Fruit fly (Drosophila melanogaster) whole organism, adult: ENCODE measurements around the gene CG42724.

Experiments
- CG14711 ChIP-seq: fragments of 200-800 bp; sonication (Bioruptor generic); optimal IDR thresholded peaks from 2 replicates; lab custom pipeline; 2018; ENCODE audit warnings: missing biosample characterization, mild to moderate bottlenecking, missing genetic modification characterization, moderate library complexity
- CG1620 ChIP-seq: fragments of 200-800 bp; sonication (Bioruptor generic); optimal IDR thresholded peaks from 2 replicates; lab custom pipeline; 2016; ENCODE audit warnings: missing biosample characterization, missing genetic modification characterization
- CG5204 ChIP-seq: fragments of 200-800 bp; sonication (Bioruptor generic); optimal IDR thresholded peaks from 2 replicates; lab custom pipeline; 2016; ENCODE audit warnings: missing biosample characterization, missing genetic modification characterization
- CG7045 ChIP-seq: fragments of 200-800 bp; sonication (Bioruptor generic); optimal IDR thresholded peaks from 2 replicates; lab custom pipeline; 2017; ENCODE audit warnings: missing biosample characterization, mild to moderate bottlenecking, missing genetic modification characterization
- CG7101 ChIP-seq: fragments of 200-800 bp; sonication (Bioruptor generic); optimal IDR thresholded peaks from 2 replicates; lab custom pipeline; 2018; ENCODE audit warnings: missing biosample characterization, mild to moderate bottlenecking, missing genetic modification characterization, moderate library complexity
- Clk ChIP-seq: fragments of 200-800 bp; sonication (Bioruptor generic); optimal IDR thresholded peaks from 2 replicates; lab custom pipeline; 2017; ENCODE audit warnings: missing biosample characterization, missing genetic modification characterization
- Mnt ChIP-seq: fragments of 200-800 bp; sonication (Bioruptor generic); optimal IDR thresholded peaks from 2 replicates; lab custom pipeline; 2016; ENCODE audit warnings: missing biosample characterization, mild to moderate bottlenecking, missing genetic modification characterization
- bab1 ChIP-seq: fragments of 200-800 bp; sonication (Bioruptor generic); optimal IDR thresholded peaks from 3 replicates; lab custom pipeline; 2019; ENCODE audit warnings: missing biosample characterization, mild to moderate bottlenecking, missing genetic modification characterization, moderate library complexity
- cic ChIP-seq: fragments of 200-800 bp; sonication (Bioruptor generic); optimal IDR thresholded peaks from 2 replicates; lab custom pipeline; 2017; ENCODE audit warnings: missing biosample characterization, mild to moderate bottlenecking, missing genetic modification characterization, moderate library complexity
- cnc ChIP-seq, 2 experiments: fragments of >200 bp; optimal IDR thresholded peaks; 2 replicates each; lab custom pipeline; 2017
- ovo ChIP-seq: fragments of 200-800 bp; sonication (Bioruptor generic); optimal IDR thresholded peaks from 2 replicates; lab custom pipeline; 2016; ENCODE audit warnings: missing biosample characterization, missing genetic modification characterization
- pad ChIP-seq: fragments of 200-800 bp; sonication (Bioruptor generic); optimal IDR thresholded peaks from 3 replicates; lab custom pipeline; 2017; ENCODE audit warnings: missing biosample characterization, missing genetic modification characterization, mild to moderate bottlenecking, moderate library complexity, missing genetic modification reagents
- tj ChIP-seq: fragments of 200-800 bp; sonication (Bioruptor generic); optimal IDR thresholded peaks from 3 replicates; lab custom pipeline; 2017; ENCODE audit warnings: missing biosample characterization, mild to moderate bottlenecking, missing genetic modification characterization, moderate library complexity
- toe ChIP-seq: fragments of 200-800 bp; sonication (Bioruptor generic); optimal IDR thresholded peaks from 2 replicates; lab custom pipeline; 2016; ENCODE audit warnings: missing biosample characterization, missing genetic modification characterization

- no peak for TF ChIP-seq cic
- no peak for TF ChIP-seq ovo (GFP tag; lab: Kevin White, UChicago)
- no peak for TF ChIP-seq Mnt (GFP tag; lab: Kevin White, UChicago)
- no peak for TF ChIP-seq CG1620 (GFP tag; lab: Kevin White, UChicago)
- TF ChIP-seq toe (GFP tag; lab: Kevin White, UChicago): no peak
- TF ChIP-seq tj: no peak
- no peak for TF ChIP-seq CG7101
- no peak for TF ChIP-seq CG14711 (tag; lab: Kevin White, UChicago)
- no peak for TF ChIP-seq CG7045 (GFP tag; lab: Kevin White, UChicago)
- TF ChIP-seq Clk (GFP tag; lab: Kevin White, UChicago): no peak
- no peak for TF ChIP-seq bab1
- no peak for TF ChIP-seq pad
- TF ChIP-seq cnc (optimal IDR thresholded peaks at IDR 0.05; lab: Kevin White, UChicago): no peak
- TF ChIP-seq CG5204 (GFP tag; lab: Kevin White, UChicago): no peak
These were observed 19.1 kb downstream of the CG42724 start, which contains the start of gene Hr83 for dm6 chr3R:6348943-6349342.
